Fruit fly (Drosophila melanogaster): ENCODE results near the gene VhaSFD.

VhaSFD gene

DNA sequence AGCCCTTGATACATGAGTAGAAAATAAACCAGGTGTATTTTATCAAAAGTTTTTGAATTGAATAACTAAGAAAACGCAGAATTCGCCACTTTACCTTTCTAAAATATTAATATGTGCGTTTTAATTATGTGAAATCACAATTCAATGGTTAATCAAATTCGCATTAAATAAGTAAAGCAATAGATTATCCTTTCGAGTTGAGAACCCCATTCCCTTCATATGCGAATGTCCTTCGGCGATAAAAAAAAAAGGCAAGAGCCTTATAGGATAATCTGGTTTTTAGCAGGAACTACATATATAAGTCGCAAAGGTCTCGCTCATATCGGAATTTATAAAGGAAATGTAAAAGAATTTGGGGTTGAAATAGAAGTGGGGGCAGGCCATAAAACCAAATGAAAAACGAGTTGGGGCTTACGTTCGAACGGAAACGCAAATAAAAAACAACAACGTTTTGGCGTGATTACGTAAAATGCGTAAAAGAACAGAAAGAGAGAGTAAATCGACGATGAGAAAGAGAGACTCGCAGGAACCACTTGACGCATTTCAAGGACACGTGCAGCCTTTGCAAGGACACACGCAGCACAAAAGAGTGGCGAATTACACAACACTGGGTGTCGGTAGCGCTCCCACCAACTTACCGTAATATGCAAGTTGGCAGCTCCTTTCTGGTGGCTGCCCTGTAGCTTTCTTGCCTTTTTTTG lies 12.3 kb downstream of the VhaSFD start:
- TF ChIP-seq pan (optimal IDR thresholded peaks at IDR 0.05) (no peak), Dll (optimal IDR thresholded peaks at IDR 0.05) (no peak), usp (GFP tag; optimal IDR thresholded peaks at IDR 0.05) (no peak), EcR (GFP tag; optimal IDR thresholded peaks at IDR 0.05) (no peak), psq (optimal IDR thresholded peaks at IDR 0.05) (no peak), CG8478 (optimal IDR thresholded peaks at IDR 0.05) (no peak)

dm6 chr2L:16713929-16714328 lies 13.7 kb downstream of the VhaSFD start:
- no peak for TF ChIP-seq pan (optimal IDR thresholded peaks at IDR 0.05)
- TF ChIP-seq usp (GFP tag; optimal IDR thresholded peaks at IDR 0.05), result no peak
- no peak for TF ChIP-seq EcR (GFP tag; optimal IDR thresholded peaks at IDR 0.05)
- TF ChIP-seq Dll (optimal IDR thresholded peaks at IDR 0.05), result no peak
- no peak for TF ChIP-seq psq (optimal IDR thresholded peaks at IDR 0.05)
- no peak for TF ChIP-seq CG8478 (optimal IDR thresholded peaks at IDR 0.05)

DNA sequence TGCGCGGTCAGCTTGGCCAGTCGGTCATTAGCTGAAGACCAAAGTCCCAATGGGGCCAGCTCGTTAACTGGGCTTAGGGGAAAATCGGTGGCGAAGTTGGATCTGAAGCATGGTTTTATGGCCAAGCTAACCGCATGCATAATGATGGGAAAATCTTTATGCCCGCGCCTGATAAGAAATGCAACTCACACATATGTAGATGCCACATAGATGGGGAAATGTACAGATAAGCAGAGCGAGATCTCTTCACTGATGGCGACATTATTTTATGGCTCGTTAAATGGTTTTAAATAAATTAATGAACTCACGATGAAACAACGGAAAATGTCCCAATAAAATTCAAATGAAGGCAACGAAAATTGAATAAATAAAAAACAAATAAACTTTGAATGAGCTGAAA lies 15.7 kb downstream of the VhaSFD start:
- TF ChIP-seq Dll (optimal IDR thresholded peaks at IDR 0.05) (no peak), pan (optimal IDR thresholded peaks at IDR 0.05) (no peak), usp (GFP tag; optimal IDR thresholded peaks at IDR 0.05) (no peak), psq (optimal IDR thresholded peaks at IDR 0.05) (no peak), EcR (GFP tag; optimal IDR thresholded peaks at IDR 0.05) (no peak), CG8478 (optimal IDR thresholded peaks at IDR 0.05) (no peak)

- TF ChIP-seq CG8478 (optimal IDR thresholded peaks at IDR 0.05) (no peak), Dll (optimal IDR thresholded peaks at IDR 0.05) (no peak), pan (optimal IDR thresholded peaks at IDR 0.05) (no peak), usp (GFP tag; optimal IDR thresholded peaks at IDR 0.05) (no peak), EcR (GFP tag; optimal IDR thresholded peaks at IDR 0.05) (no peak), psq (optimal IDR thresholded peaks at IDR 0.05) (no peak)
Observed at dm6 chr2L:16710677-16711076, 16.9 kb downstream of the VhaSFD start.

- TF ChIP-seq EcR (GFP tag; optimal IDR thresholded peaks at IDR 0.05), result no peak
Observed at dm6 chr2L:16710234-16710633, 17.4 kb downstream of the VhaSFD start.

DNA sequence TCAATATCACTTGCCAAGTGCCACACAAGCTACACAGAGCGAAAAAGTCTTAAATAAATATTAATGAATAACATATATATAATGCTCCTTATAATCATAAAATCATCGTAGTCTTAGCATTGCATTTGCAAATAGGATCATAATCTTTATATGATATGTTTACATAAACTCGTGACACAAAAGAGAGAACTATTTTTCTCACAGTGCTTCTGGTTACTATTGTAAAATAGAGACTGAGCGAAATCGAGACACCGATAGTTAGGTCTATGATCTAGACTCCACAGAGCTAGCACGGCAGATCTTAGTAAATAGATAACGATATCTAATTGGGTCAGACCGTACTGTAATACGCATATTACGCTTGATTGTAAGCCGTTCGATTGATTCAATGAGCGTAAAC lies 17.9 kb downstream of the VhaSFD start:
- TF ChIP-seq Dll (optimal IDR thresholded peaks at IDR 0.05) (no peak), EcR (GFP tag; optimal IDR thresholded peaks at IDR 0.05) (no peak), psq (optimal IDR thresholded peaks at IDR 0.05) (no peak), pan (optimal IDR thresholded peaks at IDR 0.05) (no peak), CG8478 (optimal IDR thresholded peaks at IDR 0.05) (no peak), usp (GFP tag; optimal IDR thresholded peaks at IDR 0.05) (no peak)

dm6 chr2L:16706882-16707775 lies 20.5 kb downstream of the VhaSFD start:
- TF ChIP-seq psq (optimal IDR thresholded peaks at IDR 0.05) (no peak), usp (GFP tag; optimal IDR thresholded peaks at IDR 0.05) (no peak), pan (optimal IDR thresholded peaks at IDR 0.05) (no peak), CG8478 (optimal IDR thresholded peaks at IDR 0.05) (no peak), Dll (optimal IDR thresholded peaks at IDR 0.05) (no peak), EcR (GFP tag; optimal IDR thresholded peaks at IDR 0.05) (no peak)

DNA sequence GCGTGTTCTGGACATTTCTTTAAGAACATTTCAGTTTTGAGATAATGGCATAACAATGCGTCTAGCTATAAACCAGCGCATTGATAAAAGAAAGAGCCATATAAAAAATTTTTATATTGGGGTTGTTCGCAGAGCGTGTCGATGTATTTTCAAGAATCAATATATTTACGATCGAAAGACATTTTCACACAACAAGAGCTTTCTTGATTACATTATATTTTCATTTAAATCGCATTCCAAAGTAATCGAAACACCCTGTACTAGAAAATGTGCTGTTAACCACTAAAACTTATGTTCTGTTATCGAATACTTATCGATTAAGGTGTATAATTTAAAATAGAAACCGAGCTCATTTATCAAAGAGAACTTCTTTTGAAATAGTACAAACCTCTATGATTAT lies 23.9 kb downstream of the VhaSFD start:
- TF ChIP-seq CG8478 (optimal IDR thresholded peaks at IDR 0.05) (no peak), Dll (optimal IDR thresholded peaks at IDR 0.05) (no peak), pan (optimal IDR thresholded peaks at IDR 0.05) (no peak), usp (GFP tag; optimal IDR thresholded peaks at IDR 0.05) (no peak), psq (optimal IDR thresholded peaks at IDR 0.05) (no peak), EcR (GFP tag; optimal IDR thresholded peaks at IDR 0.05) (no peak)

- TF ChIP-seq pan (optimal IDR thresholded peaks at IDR 0.05), result no peak
- no peak for TF ChIP-seq CG8478 (optimal IDR thresholded peaks at IDR 0.05)
- no peak for TF ChIP-seq usp (GFP tag; optimal IDR thresholded peaks at IDR 0.05)
- no peak for TF ChIP-seq EcR (GFP tag; optimal IDR thresholded peaks at IDR 0.05)
- no peak for TF ChIP-seq Dll (optimal IDR thresholded peaks at IDR 0.05)
- TF ChIP-seq psq (optimal IDR thresholded peaks at IDR 0.05), result no peak
Observed at dm6 chr2L:16703008-16703510, 24.6 kb downstream of the VhaSFD start.

- TF ChIP-seq pan (optimal IDR thresholded peaks at IDR 0.05), result no peak
- no peak for TF ChIP-seq psq (optimal IDR thresholded peaks at IDR 0.05)
- no peak for TF ChIP-seq usp (GFP tag; optimal IDR thresholded peaks at IDR 0.05)
- TF ChIP-seq EcR (GFP tag; optimal IDR thresholded peaks at IDR 0.05), result no peak
- no peak for TF ChIP-seq CG8478 (optimal IDR thresholded peaks at IDR 0.05)
- no peak for TF ChIP-seq Dll (optimal IDR thresholded peaks at IDR 0.05)
Observed at dm6 chr2L:16690619-16690908, 37.1 kb downstream of the VhaSFD start.

- TF ChIP-seq psq (optimal IDR thresholded peaks at IDR 0.05), result no peak
Observed at dm6 chr2L:16689800-16690618, 37.6 kb downstream of the VhaSFD start.

DNA sequence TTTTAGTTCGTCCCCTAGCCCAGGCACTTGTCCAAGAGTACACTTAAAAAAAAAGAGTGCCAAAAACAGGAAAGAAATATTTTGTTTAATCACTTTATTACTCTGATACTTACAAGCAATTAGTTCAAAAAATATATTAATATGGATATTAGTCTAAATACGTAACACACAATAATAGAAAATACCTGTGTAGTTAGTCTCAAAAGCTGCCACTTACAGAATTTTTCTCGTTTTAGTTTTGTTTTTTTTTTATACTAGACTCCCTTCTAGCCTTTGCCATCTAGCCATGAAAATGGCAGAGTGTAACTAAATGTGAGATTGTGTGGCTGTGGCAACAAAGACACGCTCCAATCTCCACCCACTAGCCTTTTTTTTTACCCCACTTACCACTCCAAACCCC lies 39.8 kb downstream of the VhaSFD start:
- no peak for TF ChIP-seq pan (optimal IDR thresholded peaks at IDR 0.05)
- no peak for TF ChIP-seq psq (optimal IDR thresholded peaks at IDR 0.05)
- TF ChIP-seq usp (GFP tag; optimal IDR thresholded peaks at IDR 0.05), result no peak
- TF ChIP-seq EcR (GFP tag; optimal IDR thresholded peaks at IDR 0.05), result no peak
- TF ChIP-seq CG8478 (optimal IDR thresholded peaks at IDR 0.05), result no peak
- no peak for TF ChIP-seq Dll (optimal IDR thresholded peaks at IDR 0.05)

Measured in whole organism.